Fruit fly (Drosophila melanogaster) whole organism, wandering third instar larva: ENCODE measurements around the gene Tmx3.

ENCODE experiments used
- Abd-B ChIP-seq: fragments of >200 bp; optimal IDR thresholded peaks from 2 replicates; lab custom pipeline; 2017; ENCODE audit warnings: missing biosample characterization, missing genetic modification characterization
- CG32264 ChIP-seq: fragments of 200-800 bp; sonication (Bioruptor generic); optimal IDR thresholded peaks from 2 replicates; lab custom pipeline; 2016; ENCODE audit warnings: missing biosample characterization, missing genetic modification characterization
- CG9705 ChIP-seq: fragments of 200-800 bp; sonication (Bioruptor generic); optimal IDR thresholded peaks from 2 replicates; lab custom pipeline; 2018; ENCODE audit warnings: missing biosample characterization, mild to moderate bottlenecking, missing genetic modification characterization
- Dfd ChIP-seq: fragments of >200 bp; optimal IDR thresholded peaks from 2 replicates; lab custom pipeline; 2017; ENCODE audit warnings: missing biosample characterization, missing genetic modification characterization
- Hnf4 ChIP-seq: fragments of 200-800 bp; sonication (Bioruptor generic); optimal IDR thresholded peaks from 2 replicates; lab custom pipeline; 2016; ENCODE audit warnings: missing biosample characterization, mild to moderate bottlenecking, missing genetic modification characterization
- Hr78 ChIP-seq: fragments of >200 bp; optimal IDR thresholded peaks from 2 replicates; lab custom pipeline; 2017; ENCODE audit warnings: missing biosample characterization, missing genetic modification characterization
- Hr83 ChIP-seq: fragments of 200-300 bp; sonication (Bioruptor generic); optimal IDR thresholded peaks from 2 replicates; lab custom pipeline; 2016; ENCODE audit warnings: missing biosample characterization, mild to moderate bottlenecking, missing genetic modification characterization, moderate library complexity; ENCODE audit not compliant: poor library complexity, severe bottlenecking
- Jra ChIP-seq: sonication (Bioruptor generic); optimal IDR thresholded peaks from 2 replicates; lab custom pipeline; 2016; ENCODE audit warnings: missing biosample characterization, missing genetic modification characterization
- Mio ChIP-seq: sonication (Bioruptor generic); optimal IDR thresholded peaks from 2 replicates; lab custom pipeline; 2016; ENCODE audit warnings: missing biosample characterization, missing genetic modification characterization
- Myc ChIP-seq: fragments of >200 bp; optimal IDR thresholded peaks from 2 replicates; lab custom pipeline; 2017
- N ChIP-seq: fragments of >200 bp; optimal IDR thresholded peaks from 2 replicates; lab custom pipeline; 2018; ENCODE audit warnings: missing biosample characterization, missing external identifiers, missing genetic modification characterization
- OdsH ChIP-seq: fragments of 200-800 bp; sonication (Bioruptor generic); optimal IDR thresholded peaks from 2 replicates; lab custom pipeline; 2016; ENCODE audit warnings: missing biosample characterization, mild to moderate bottlenecking, missing genetic modification characterization
- Rel ChIP-seq, 2 experiments: fragments of 200-800 bp; sonication (Bioruptor generic) in 1 of 2; optimal IDR thresholded peaks; 2 replicates in 1 of 2; 3 replicates in 1 of 2; lab custom pipeline; 2016 to 2019; ENCODE audit warnings: mild to moderate bottlenecking in 2 of 2, missing biosample characterization in 2 of 2, missing genetic modification characterization in 2 of 2, moderate library complexity in 1 of 2
- Sp1 ChIP-seq: fragments of 200-800 bp; sonication (Bioruptor generic); optimal IDR thresholded peaks from 3 replicates; lab custom pipeline; 2019; ENCODE audit warnings: missing biosample characterization, mild to moderate bottlenecking, missing genetic modification characterization, moderate library complexity
- br ChIP-seq: fragments of 200-800 bp; sonication (Bioruptor generic); optimal IDR thresholded peaks from 2 replicates; lab custom pipeline; 2016; ENCODE audit warnings: missing biosample characterization, missing genetic modification characterization
- brk ChIP-seq: fragments of 200-800 bp; sonication (Bioruptor generic); optimal IDR thresholded peaks from 2 replicates; lab custom pipeline; 2016; ENCODE audit warnings: missing biosample characterization, mild to moderate bottlenecking, missing genetic modification characterization
- dl ChIP-seq, 2 experiments: fragments of 175-275, 200-275 bp in 1 of 2; fragments of 200-275 bp in 1 of 2; sonication (Bioruptor generic); optimal IDR thresholded peaks; lab custom pipeline; 2018; ENCODE audit warnings: mild to moderate bottlenecking in 2 of 2, missing biosample characterization in 2 of 2, missing genetic modification characterization in 2 of 2, moderate library complexity in 2 of 2; ENCODE audit not compliant: partially characterized antibody in 2 of 2, insufficient read depth in 1 of 2
- dmrt93B ChIP-seq: fragments of 200-800 bp; sonication (Bioruptor generic); optimal IDR thresholded peaks from 2 replicates; lab custom pipeline; 2018; ENCODE audit warnings: missing biosample characterization, mild to moderate bottlenecking, missing genetic modification characterization
- ey ChIP-seq: fragments of 200-800 bp; sonication (Bioruptor generic); optimal IDR thresholded peaks from 2 replicates; lab custom pipeline; 2016; ENCODE audit warnings: missing biosample characterization, missing genetic modification characterization
- foxo ChIP-seq, 2 experiments: fragments of 200-800 bp; sonication (Bioruptor generic); optimal IDR thresholded peaks; 2 replicates in 1 of 2; 3 replicates in 1 of 2; lab custom pipeline; 2016 to 2017; ENCODE audit warnings: missing biosample characterization in 2 of 2, missing genetic modification characterization in 2 of 2
- h ChIP-seq: fragments of 200-800 bp; sonication (Bioruptor generic); optimal IDR thresholded peaks from 3 replicates; lab custom pipeline; 2016; ENCODE audit warnings: missing biosample characterization, mild to moderate bottlenecking, missing genetic modification characterization
- jim ChIP-seq: fragments of 175-275, 200-325 bp; sonication (Bioruptor generic); optimal IDR thresholded peaks from 2 replicates; lab custom pipeline; 2016; ENCODE audit warnings: missing biosample characterization, mild to moderate bottlenecking, missing genetic modification characterization
- lola ChIP-seq: fragments of >200 bp; optimal IDR thresholded peaks from 2 replicates; lab custom pipeline; 2017; ENCODE audit warnings: missing biosample characterization, missing genetic modification characterization
- pan ChIP-seq: fragments of >200 bp; optimal IDR thresholded peaks from 2 replicates; lab custom pipeline; 2017
- psq ChIP-seq: fragments of 200-800 bp; sonication (Bioruptor generic); optimal IDR thresholded peaks from 3 replicates; lab custom pipeline; 2017; ENCODE audit warnings: missing biosample characterization, mild to moderate bottlenecking, missing genetic modification characterization, moderate library complexity
- rgr ChIP-seq: fragments of 200-800 bp; sonication (Bioruptor generic); optimal IDR thresholded peaks from 3 replicates; lab custom pipeline; 2016; ENCODE audit warnings: missing biosample characterization, mild to moderate bottlenecking, missing genetic modification characterization
- sv ChIP-seq: fragments of 200-800 bp; sonication (Bioruptor generic); optimal IDR thresholded peaks from 3 replicates; lab custom pipeline; 2016; ENCODE audit warnings: missing biosample characterization, missing genetic modification characterization
- tai ChIP-seq: sonication (Bioruptor generic); optimal IDR thresholded peaks from 2 replicates; lab custom pipeline; 2016; ENCODE audit warnings: missing biosample characterization, missing genetic modification characterization
- woc ChIP-seq: sonication (Bioruptor generic); optimal IDR thresholded peaks from 2 replicates; lab custom pipeline; 2016; ENCODE audit warnings: missing biosample characterization, mild to moderate bottlenecking, missing genetic modification characterization

Tmx3 gene

DNA sequence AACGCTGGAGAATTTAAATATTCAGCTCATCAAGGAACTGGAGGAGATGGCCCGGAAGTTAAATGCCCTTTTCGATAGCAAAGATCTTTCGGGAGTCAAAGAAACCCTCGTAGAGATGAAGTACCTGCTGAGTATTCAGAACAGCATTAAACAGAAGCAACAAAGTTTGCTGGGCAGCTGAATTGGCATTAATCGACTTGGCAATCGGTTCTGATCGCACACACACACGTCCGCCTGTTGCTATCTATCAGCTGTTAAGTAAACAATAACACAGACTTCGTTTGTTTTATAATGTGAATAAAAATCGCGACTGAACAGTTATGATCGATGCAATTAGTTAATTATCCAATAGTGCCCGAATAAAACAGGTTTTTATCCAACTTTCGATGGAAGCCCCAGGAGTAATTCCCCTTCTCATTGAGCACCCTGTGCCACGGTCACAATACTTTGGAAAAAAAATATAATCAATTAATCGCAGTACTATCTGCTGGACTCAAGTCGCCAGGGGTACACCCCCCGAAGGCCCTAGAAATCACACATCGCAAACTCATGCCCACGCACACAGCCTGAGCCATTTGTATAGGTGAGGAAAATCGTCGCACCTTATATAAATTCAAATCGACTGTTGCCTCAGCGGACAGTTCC is 5.1 kb downstream of the Tmx3 start:
- TF ChIP-seq Rel (GFP tag; optimal IDR thresholded peaks at IDR 0.05; lab: Kevin White, UChicago) (no peak), Rel (tag; optimal IDR thresholded peaks at IDR 0.05; lab: Kevin White, UChicago) (peak; percentile 96), Sp1 (no peak), dmrt93B (GFP tag; lab: Kevin White, UChicago) (no peak), rgr (GFP tag; lab: Kevin White, UChicago) (peak; percentile 21), h (peak; percentile 32)

DNA sequence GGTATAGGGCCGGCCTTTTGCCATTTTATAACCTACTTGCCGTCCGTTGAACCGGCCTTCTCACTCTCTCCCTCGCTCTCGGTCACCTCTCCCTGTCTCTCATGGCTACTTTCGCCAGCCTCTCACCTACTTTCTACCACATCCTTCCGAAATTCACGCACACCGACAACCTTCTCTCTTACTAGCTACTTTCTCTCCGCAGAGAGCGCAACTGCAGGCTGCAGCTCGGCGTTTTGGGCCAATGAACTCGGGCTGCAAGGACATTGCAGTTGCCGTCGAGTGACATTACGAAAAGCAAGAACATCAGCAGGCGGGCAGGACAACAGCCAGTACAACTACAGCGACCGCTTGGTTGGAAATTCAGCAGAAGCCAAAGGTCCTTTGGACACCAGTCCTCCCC is 12.4 kb downstream of the Tmx3 start:
- TF ChIP-seq brk (no peak), Myc (lab: Kevin White, UChicago) (no peak)

DNA sequence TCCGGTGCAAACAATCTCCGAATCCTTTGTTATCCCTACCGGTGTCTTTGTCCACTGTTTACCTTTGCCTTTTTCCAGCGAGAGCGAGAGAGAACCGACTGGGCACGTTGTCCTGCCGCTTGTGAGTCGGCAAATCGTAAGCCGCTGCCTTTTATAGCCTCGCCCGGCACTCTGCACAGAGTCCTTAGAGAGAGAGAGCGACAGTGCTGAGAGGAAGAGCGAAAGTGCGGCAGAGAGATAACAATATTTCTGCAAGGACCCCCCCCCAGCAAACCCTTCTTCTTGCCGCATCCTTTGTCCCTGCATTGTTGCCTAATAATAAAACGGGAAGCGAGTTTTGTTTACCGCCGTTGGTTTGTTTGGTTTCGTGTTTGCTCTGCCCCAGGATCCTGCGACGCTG is 23.4 kb downstream of the Tmx3 start, which contains the start of gene CG13055:
Gene CG13055 (minus strand): TSS at position 101 of the 400 bp plus-strand sequence.
- no peak for TF ChIP-seq Mio (GFP tag; lab: Kevin White, UChicago)
- TF ChIP-seq Hr83 (GFP tag; lab: Kevin White, UChicago): no peak
- TF ChIP-seq dl (GFP tag; optimal IDR thresholded peaks at IDR 0.05; lab: Kevin White, UChicago; ENCODE audit: insufficient read depth in 1 of 2, partially characterized antibody in 2 of 2): no peak
- no peak for TF ChIP-seq CG32264
- TF ChIP-seq h: no peak
- TF ChIP-seq Hnf4 (GFP tag; lab: Kevin White, UChicago): no peak
- no peak for TF ChIP-seq br
- no peak for TF ChIP-seq foxo (GFP tag; optimal IDR thresholded peaks at IDR 0.05; lab: Kevin White, UChicago)
- TF ChIP-seq Jra: no peak
- TF ChIP-seq tai (GFP tag; lab: Kevin White, UChicago): no peak
- no peak for TF ChIP-seq rgr (GFP tag; lab: Kevin White, UChicago)
- no peak for TF ChIP-seq dmrt93B (GFP tag; lab: Kevin White, UChicago)
- no peak for TF ChIP-seq lola (GFP tag; lab: Kevin White, UChicago)

DNA sequence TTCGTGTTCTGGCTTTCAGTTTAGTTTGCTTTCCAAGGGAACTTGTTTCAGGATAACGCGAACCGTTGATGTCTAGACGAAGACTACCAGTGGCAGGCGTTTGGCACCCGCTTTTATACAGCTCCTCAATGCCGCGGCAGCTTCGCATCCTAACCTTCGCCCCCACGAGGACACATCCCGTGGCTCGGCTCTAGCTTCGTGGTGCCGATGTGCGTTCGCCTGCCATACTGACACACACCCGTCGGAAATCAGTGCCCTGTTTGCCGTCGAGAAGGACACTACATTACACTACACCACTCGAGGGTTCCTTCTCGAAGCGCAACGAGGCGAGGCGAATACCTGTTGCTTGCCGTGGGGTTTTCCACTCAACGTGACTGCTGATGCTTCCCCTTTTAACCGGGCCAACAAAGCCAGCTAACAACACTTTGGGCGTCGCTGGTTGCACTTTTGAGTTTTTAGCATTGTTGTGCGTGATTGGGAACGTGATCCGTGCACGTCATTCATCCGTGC is 28.3 kb downstream of the Tmx3 start, which contains the start of gene CG13054:
Gene CG13054 (minus strand): TSS at position 74 of the 510 bp plus-strand sequence.
- TF ChIP-seq CG32264 (no peak), lola (GFP tag; lab: Kevin White, UChicago) (no peak), ey (no peak), Sp1 (no peak), Dfd (GFP tag; lab: Kevin White, UChicago) (no peak), h (no peak), br (no peak), CG9705 (GFP tag; lab: Kevin White, UChicago) (no peak), dmrt93B (GFP tag; lab: Kevin White, UChicago) (no peak), jim (GFP tag; lab: Kevin White, UChicago) (no peak), Rel (GFP tag; optimal IDR thresholded peaks at IDR 0.05; lab: Kevin White, UChicago) (no peak), Rel (tag; optimal IDR thresholded peaks at IDR 0.05; lab: Kevin White, UChicago) (no peak), pan (lab: Kevin White, UChicago) (no peak), Hr78 (no peak), psq (no peak), N (GFP tag; lab: Kevin White, UChicago) (no peak), Hnf4 (GFP tag; lab: Kevin White, UChicago) (no peak), tai (GFP tag; lab: Kevin White, UChicago) (no peak)
- TF ChIP-seq, all 38 proteins: peak for 0

DNA sequence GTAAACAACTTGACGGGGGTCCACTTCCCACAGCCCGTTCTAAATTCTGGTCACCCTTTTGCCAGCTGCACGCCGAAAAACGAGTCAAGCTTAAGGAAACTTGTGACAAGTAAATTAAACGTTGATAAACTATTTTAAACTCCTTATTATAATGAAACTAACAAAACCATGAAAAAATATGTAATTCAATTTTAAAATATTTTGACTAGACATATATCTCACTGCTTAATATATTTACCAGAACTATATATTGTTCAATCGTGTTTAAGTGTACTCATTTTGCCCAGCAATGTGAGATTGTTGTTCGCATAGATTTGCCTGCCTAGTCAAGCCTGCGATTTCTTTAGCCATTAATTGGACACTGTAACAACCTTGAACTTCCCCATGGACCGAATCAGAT is 30.7 kb downstream of the Tmx3 start, which contains the start of gene CG13053:
Gene CG13053 (minus strand): TSS at position 171 of the 400 bp plus-strand sequence.
- TF ChIP-seq lola (GFP tag; lab: Kevin White, UChicago): no peak
- no peak for TF ChIP-seq h
- TF ChIP-seq Hnf4 (GFP tag; lab: Kevin White, UChicago): no peak
- TF ChIP-seq sv (GFP tag; lab: Kevin White, UChicago): no peak
- no peak for TF ChIP-seq woc (GFP tag; lab: Kevin White, UChicago)
- no peak for TF ChIP-seq Dfd (GFP tag; lab: Kevin White, UChicago)
- no peak for TF ChIP-seq OdsH (GFP tag; lab: Kevin White, UChicago)
- no peak for TF ChIP-seq Mio (GFP tag; lab: Kevin White, UChicago)
- TF ChIP-seq Hr78: no peak
- no peak for TF ChIP-seq Rel (GFP tag; optimal IDR thresholded peaks at IDR 0.05; lab: Kevin White, UChicago)
- TF ChIP-seq Rel (tag; optimal IDR thresholded peaks at IDR 0.05; lab: Kevin White, UChicago): no peak
- no peak for TF ChIP-seq Abd-B (GFP tag; lab: Kevin White, UChicago)
